Fruit fly (Drosophila melanogaster) whole organism, embryonic: ENCODE results near the gene cher.

Experiments used
- CG11456 ChIP-seq: fragments of 200-800 bp; sonication (Bioruptor generic); IDR thresholded peaks from 3 replicates; pipeline ENCODE4 v1.3.6; 2022; ENCODE audit warnings: missing biosample characterization, missing genetic modification characterization
- CG11696 ChIP-seq: fragments of 200-800 bp; sonication (Bioruptor generic); IDR thresholded peaks from 2 replicates; pipeline ENCODE4 v1.3.6; 2022; ENCODE audit warnings: missing biosample characterization, missing genetic modification characterization
- CG12219 ChIP-seq: fragments of 200-800 bp; sonication (Bioruptor generic); optimal IDR thresholded peaks from 3 replicates; lab custom pipeline; 2018; ENCODE audit warnings: missing biosample characterization, mild to moderate bottlenecking, missing genetic modification characterization
- CG13123 ChIP-seq: fragments of 200-800 bp; sonication (Bioruptor generic); optimal IDR thresholded peaks from 2 replicates; lab custom pipeline; 2016; ENCODE audit warnings: missing biosample characterization, missing genetic modification characterization
- CG13424 ChIP-seq: fragments of 200-800 bp; sonication (Bioruptor generic); optimal IDR thresholded peaks from 2 replicates; lab custom pipeline; 2019; ENCODE audit warnings: missing biosample characterization, mild to moderate bottlenecking, missing genetic modification characterization, moderate library complexity
- CG13894 ChIP-seq: fragments of 200-800 bp; sonication (Bioruptor generic); optimal IDR thresholded peaks from 3 replicates; lab custom pipeline; 2018; ENCODE audit warnings: missing biosample characterization, mild to moderate bottlenecking, missing genetic modification characterization, moderate library complexity
- CG14860 ChIP-seq: fragments of 200-800 bp; sonication (Bioruptor generic); IDR thresholded peaks from 3 replicates; pipeline ENCODE4 v1.3.6; 2022; ENCODE audit warnings: missing biosample characterization, missing genetic modification characterization; ENCODE audit not compliant: partially characterized antibody
- CG17802 ChIP-seq: fragments of 200-800 bp; sonication (Bioruptor generic); optimal IDR thresholded peaks from 2 replicates; lab custom pipeline; 2018; ENCODE audit warnings: missing biosample characterization, mild to moderate bottlenecking, missing genetic modification characterization, moderate library complexity
- CG1792 ChIP-seq: fragments of 200-800 bp; sonication (Bioruptor generic); optimal IDR thresholded peaks from 2 replicates; lab custom pipeline; 2016; ENCODE audit warnings: missing biosample characterization, missing genetic modification characterization
- CG18011 ChIP-seq: fragments of 200-800 bp; sonication (Bioruptor generic); optimal IDR thresholded peaks from 2 replicates; lab custom pipeline; 2017; ENCODE audit warnings: missing biosample characterization, missing genetic modification characterization, mild to moderate bottlenecking, moderate library complexity, missing genotype
- CG2199 ChIP-seq: fragments of 200-800 bp; sonication (Bioruptor generic); IDR thresholded peaks from 3 replicates; pipeline ENCODE4 v1.3.6; 2022; ENCODE audit warnings: missing biosample characterization, missing genetic modification characterization
- CG31224 ChIP-seq: fragments of 200-800 bp; sonication (Bioruptor generic); IDR thresholded peaks from 2 replicates; pipeline ENCODE4 v1.3.6; 2022; ENCODE audit warnings: missing biosample characterization, missing genetic modification characterization
- CG4854 ChIP-seq: fragments of 200-800 bp; sonication (Bioruptor generic); optimal IDR thresholded peaks from 2 replicates; lab custom pipeline; 2016; ENCODE audit warnings: missing biosample characterization, missing genetic modification characterization, inconsistent platforms
- CG7271 ChIP-seq: fragments of 200-800 bp; sonication (Bioruptor generic); optimal IDR thresholded peaks from 2 replicates; lab custom pipeline; 2018; ENCODE audit warnings: missing biosample characterization, mild to moderate bottlenecking, missing genetic modification characterization, moderate library complexity
- CG9437 ChIP-seq: fragments of 200-800 bp; sonication (Bioruptor generic); optimal IDR thresholded peaks from 2 replicates; lab custom pipeline; 2018; ENCODE audit warnings: missing biosample characterization, mild to moderate bottlenecking, missing genetic modification characterization
- Fer2 ChIP-seq: fragments of 200-800 bp; sonication (Bioruptor generic); optimal IDR thresholded peaks from 2 replicates; lab custom pipeline; 2018; ENCODE audit warnings: missing biosample characterization, mild to moderate bottlenecking, missing genetic modification characterization, moderate library complexity
- Fer3 ChIP-seq: fragments of 200-800 bp; sonication (Bioruptor generic); optimal IDR thresholded peaks from 2 replicates; lab custom pipeline; 2018; ENCODE audit warnings: missing biosample characterization, mild to moderate bottlenecking, missing genetic modification characterization, moderate library complexity
- HHEX ChIP-seq: fragments of 200-800 bp; sonication (Bioruptor generic); optimal IDR thresholded peaks from 3 replicates; lab custom pipeline; 2017; ENCODE audit warnings: missing biosample characterization, mild to moderate bottlenecking, missing genetic modification characterization, missing genetic modification reagents
- HmgD ChIP-seq: fragments of 200-800 bp; sonication (Bioruptor generic); optimal IDR thresholded peaks from 3 replicates; lab custom pipeline; 2016; ENCODE audit warnings: missing biosample characterization, missing genetic modification characterization
- MESR4 ChIP-seq: fragments of 200-800 bp; sonication (Bioruptor generic); optimal IDR thresholded peaks from 2 replicates; lab custom pipeline; 2018; ENCODE audit warnings: missing biosample characterization, mild to moderate bottlenecking, missing genetic modification characterization, moderate library complexity
- NC2α ChIP-seq: fragments of 200-800 bp; sonication (Bioruptor generic); optimal IDR thresholded peaks from 2 replicates; lab custom pipeline; 2016; ENCODE audit warnings: missing biosample characterization, missing genetic modification characterization
- NC2β ChIP-seq: fragments of 200-800 bp; sonication (Bioruptor generic); optimal IDR thresholded peaks from 2 replicates; lab custom pipeline; 2016; ENCODE audit warnings: missing biosample characterization, missing genetic modification characterization
- NFAT ChIP-seq: fragments of 200-800 bp; sonication (Bioruptor generic); IDR thresholded peaks from 2 replicates; pipeline ENCODE4 v1.3.6; 2022; ENCODE audit warnings: missing biosample characterization, missing genetic modification characterization
- Xbp1 ChIP-seq: fragments of 200-800 bp; sonication (Bioruptor generic); optimal IDR thresholded peaks from 3 replicates; lab custom pipeline; 2016; ENCODE audit warnings: missing biosample characterization, mild to moderate bottlenecking, missing genetic modification characterization
- YL-1 ChIP-seq: fragments of 200-800 bp; sonication (Bioruptor generic); optimal IDR thresholded peaks from 3 replicates; lab custom pipeline; 2017; ENCODE audit warnings: missing biosample characterization, mild to moderate bottlenecking, missing genetic modification characterization
- ab ChIP-seq: fragments of 200-800 bp; sonication (Bioruptor generic); optimal IDR thresholded peaks from 2 replicates; lab custom pipeline; 2016; ENCODE audit warnings: missing biosample characterization, missing genetic modification characterization
- ase ChIP-seq: fragments of 200-800 bp; sonication (Bioruptor generic); IDR thresholded peaks from 3 replicates; pipeline ENCODE4 v1.3.6; 2022; ENCODE audit warnings: missing biosample characterization, missing genetic modification characterization
- cato ChIP-seq: fragments of 200-800 bp; sonication (Bioruptor generic); optimal IDR thresholded peaks from 2 replicates; lab custom pipeline; 2016; ENCODE audit warnings: missing biosample characterization, missing genetic modification characterization, borderline replicate concordance
- dmrt11E ChIP-seq: fragments of 200-800 bp; sonication (Bioruptor generic); optimal IDR thresholded peaks from 3 replicates; lab custom pipeline; 2018; ENCODE audit warnings: missing biosample characterization, mild to moderate bottlenecking, missing genetic modification characterization, moderate library complexity
- exex ChIP-seq: fragments of 200-800 bp; sonication (Bioruptor generic); optimal IDR thresholded peaks from 4 replicates; lab custom pipeline; 2018; ENCODE audit warnings: missing biosample characterization, mild to moderate bottlenecking, missing genetic modification characterization, moderate library complexity
- eyg ChIP-seq: fragments of 200-800 bp; sonication (Bioruptor generic); optimal IDR thresholded peaks from 3 replicates; lab custom pipeline; 2016; ENCODE audit warnings: missing biosample characterization, missing genetic modification characterization
- ftz-f1 ChIP-seq: fragments of 200-800 bp; sonication (Bioruptor generic); optimal IDR thresholded peaks from 2 replicates; lab custom pipeline; 2016; ENCODE audit warnings: missing biosample characterization, missing genetic modification characterization
- fu2 ChIP-seq: fragments of 200-800 bp; sonication (Bioruptor generic); optimal IDR thresholded peaks from 2 replicates; lab custom pipeline; 2016; ENCODE audit warnings: missing biosample characterization, missing genetic modification characterization
- gfzf ChIP-seq: fragments of 200-800 bp; sonication (Bioruptor generic); optimal IDR thresholded peaks from 2 replicates; lab custom pipeline; 2016; ENCODE audit warnings: missing biosample characterization, mild to moderate bottlenecking, missing genetic modification characterization, moderate library complexity
- lbe ChIP-seq: fragments of 200-800 bp; sonication (Bioruptor generic); optimal IDR thresholded peaks from 2 replicates; lab custom pipeline; 2016; ENCODE audit warnings: missing biosample characterization, mild to moderate bottlenecking, missing genetic modification characterization
- luna ChIP-seq: fragments of 200-800 bp; sonication (Bioruptor generic); optimal IDR thresholded peaks from 2 replicates; lab custom pipeline; 2016; ENCODE audit warnings: missing biosample characterization, missing genetic modification characterization
- mam ChIP-seq: fragments of 200-800 bp; sonication (Bioruptor generic); optimal IDR thresholded peaks from 3 replicates; lab custom pipeline; 2016; ENCODE audit warnings: missing biosample characterization, missing genetic modification characterization
- mirr ChIP-seq: fragments of 200-800 bp; sonication (Bioruptor generic); optimal IDR thresholded peaks from 3 replicates; lab custom pipeline; 2018; ENCODE audit warnings: missing biosample characterization, mild to moderate bottlenecking, missing genetic modification characterization
- org-1 ChIP-seq: fragments of 200-800 bp; sonication (Bioruptor generic); optimal IDR thresholded peaks from 2 replicates; lab custom pipeline; 2017; ENCODE audit warnings: missing biosample characterization, missing genetic modification characterization
- otp ChIP-seq: fragments of 200-800 bp; sonication (Bioruptor generic); IDR thresholded peaks from 3 replicates; pipeline ENCODE4, ENCODE4 v1.3.6; 2022; ENCODE audit warnings: missing biosample characterization, missing genetic modification characterization
- pb ChIP-seq: fragments of 200-800 bp; sonication (Bioruptor generic); optimal IDR thresholded peaks from 3 replicates; lab custom pipeline; 2016; ENCODE audit warnings: missing biosample characterization, missing genetic modification characterization
- repo ChIP-seq: fragments of 200-800 bp; sonication (Bioruptor generic); optimal IDR thresholded peaks from 2 replicates; lab custom pipeline; 2016; ENCODE audit warnings: missing biosample characterization, missing genetic modification characterization
- sob ChIP-seq: fragments of 200-800 bp; sonication (Bioruptor generic); IDR thresholded peaks from 2 replicates; pipeline ENCODE4 v1.3.6; 2022; ENCODE audit warnings: missing biosample characterization, missing genetic modification characterization
- stwl ChIP-seq: fragments of 200-800 bp; sonication (Bioruptor generic); optimal IDR thresholded peaks from 3 replicates; lab custom pipeline; 2018; ENCODE audit warnings: missing biosample characterization, mild to moderate bottlenecking, missing genetic modification characterization, moderate library complexity
- sug ChIP-seq: fragments of 200-800 bp; optimal IDR thresholded peaks from 2 replicates; lab custom pipeline; 2019; ENCODE audit warnings: missing biosample characterization, mild to moderate bottlenecking, missing genetic modification characterization, moderate library complexity
- tio ChIP-seq: fragments of 200-800 bp; sonication (Bioruptor generic); optimal IDR thresholded peaks from 2 replicates; lab custom pipeline; 2017; ENCODE audit warnings: missing biosample characterization, missing genetic modification characterization, inconsistent platforms
- tll ChIP-seq, 2 experiments: fragments of 200-800 bp in 1 of 2; fragments of >200 bp in 1 of 2; sonication (Bioruptor generic) in 1 of 2; optimal IDR thresholded peaks; 2 replicates each; lab custom pipeline; 2017 to 2019; ENCODE audit warnings: missing biosample characterization in 2 of 2, missing genetic modification characterization in 2 of 2, mild to moderate bottlenecking in 1 of 2, moderate library complexity in 1 of 2
- toy ChIP-seq: fragments of 200-800 bp; sonication (Bioruptor generic); IDR thresholded peaks from 2 replicates; pipeline ENCODE4 v1.3.6; 2022; ENCODE audit warnings: missing biosample characterization, missing genetic modification characterization
- unc-4 ChIP-seq: fragments of 200-800 bp; sonication (Bioruptor generic); IDR thresholded peaks from 2 replicates; pipeline ENCODE4 v1.3.6; 2022; ENCODE audit warnings: missing biosample characterization, missing genetic modification characterization; ENCODE audit not compliant: partially characterized antibody
- yki ChIP-seq: fragments of >200 bp; optimal IDR thresholded peaks from 3 replicates; lab custom pipeline; 2018

Gene cher

DNA sequence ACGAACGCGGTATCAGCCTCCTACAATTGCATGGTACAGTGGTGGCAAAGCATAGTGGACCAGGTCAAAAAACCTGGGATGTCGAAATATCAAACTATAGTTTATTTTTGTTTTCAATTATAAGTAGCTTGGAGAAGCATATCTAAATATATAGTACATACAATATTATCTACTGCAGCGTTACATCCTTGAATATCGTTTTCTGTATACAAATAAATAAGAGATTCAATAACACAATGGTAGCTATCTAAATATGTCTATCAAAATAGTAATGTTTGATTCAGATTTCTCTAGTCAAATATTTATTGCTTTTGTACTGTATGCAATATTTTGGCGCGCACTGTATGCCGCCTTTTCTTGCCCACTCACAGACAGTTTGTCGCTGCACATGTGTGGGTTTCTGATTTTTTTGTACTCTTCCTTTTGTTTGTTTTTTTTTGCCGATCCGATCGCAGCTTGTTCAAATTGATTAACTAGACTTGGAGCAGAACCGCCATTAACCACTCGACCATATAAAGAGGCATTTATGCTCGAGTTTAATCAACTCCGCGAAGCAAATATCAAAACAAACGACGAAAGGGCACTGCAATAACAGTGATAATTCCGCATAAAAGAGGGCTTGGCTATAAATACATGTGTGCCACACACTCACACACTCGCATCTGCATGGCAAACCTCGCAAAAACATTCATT lies 44.4 kb downstream of the cher start (continued):
- TF ChIP-seq dmrt11E (tag; lab: Kevin White, UChicago) (peak; percentile 96), ase (GFP tag; lab: Robert Waterston, UW) (peak; percentile 91), NC2α (GFP tag; lab: Kevin White, UChicago) (peak; percentile 79), toy (GFP tag; lab: Robert Waterston, UW) (peak; percentile 75; the same call in 1 of the 2 replicates), Fer2 (tag; lab: Kevin White, UChicago) (peak; percentile 69), CG14860 (GFP tag; lab: Robert Waterston, UW) (no peak), HmgD (GFP tag; lab: Kevin White, UChicago) (peak; percentile 9), HHEX (GFP tag; lab: Kevin White, UChicago) (peak; percentile 94), yki (lab: Kevin White, UChicago) (no peak), mirr (peak; percentile 8), lbe (GFP tag; lab: Kevin White, UChicago) (peak; percentile 89), CG11456 (GFP tag; lab: Robert Waterston, UW) (peak; percentile 90), eyg (GFP tag; lab: Kevin White, UChicago) (peak; percentile 81), cato (GFP tag; lab: Kevin White, UChicago) (peak; percentile 94), sug (tag; lab: Kevin White, UChicago) (peak; percentile 86), stwl (tag; lab: Kevin White, UChicago) (peak; percentile 40), unc-4 (GFP tag; lab: Robert Waterston, UW) (no peak), tio (GFP tag; lab: Kevin White, UChicago) (peak; percentile 97), CG1792 (GFP tag; lab: Kevin White, UChicago) (peak; percentile 64), CG4854 (GFP tag; lab: Kevin White, UChicago) (peak; percentile 87), CG31224 (GFP tag; lab: Robert Waterston, UW) (peak; percentile 83), luna (GFP tag; lab: Kevin White, UChicago) (peak; percentile 72), sob (GFP tag; lab: Robert Waterston, UW) (peak; percentile 91), repo (GFP tag; lab: Kevin White, UChicago) (peak; percentile 68), ab (GFP tag; lab: Kevin White, UChicago) (peak; percentile 73), fu2 (GFP tag; lab: Kevin White, UChicago) (peak; percentile 78), NC2β (GFP tag; lab: Kevin White, UChicago) (peak; percentile 85), org-1 (peak; percentile 96), ftz-f1 (peak; percentile 33), CG9437 (GFP tag; lab: Kevin White, UChicago) (peak; percentile 94), exex (peak; percentile 53), CG7271 (tag; lab: Kevin White, UChicago) (no peak), CG18011 (peak; percentile 83), otp (GFP tag; lab: Robert Waterston, UW) (peak; percentile 92), Xbp1 (GFP tag; lab: Kevin White, UChicago) (peak; percentile 95), CG11696 (GFP tag; lab: Robert Waterston, UW) (peak; percentile 84), Fer3 (tag; lab: Kevin White, UChicago) (peak; percentile 91), mam (GFP tag; lab: Kevin White, UChicago) (peak; percentile 88), pb (peak; percentile 85), MESR4 (peak; percentile 15), CG17802 (peak; percentile 63), CG2199 (GFP tag; lab: Robert Waterston, UW) (peak; percentile 87), tll (GFP tag; optimal IDR thresholded peaks at IDR 0.05; lab: Kevin White, UChicago) (no peak), gfzf (no peak), CG13894 (tag; lab: Kevin White, UChicago) (peak; percentile 74), CG13123 (GFP tag; lab: Kevin White, UChicago) (peak; percentile 91), CG13424 (peak; percentile 96), YL-1 (GFP tag; lab: Kevin White, UChicago) (peak; percentile 85), NFAT (GFP tag; lab: Robert Waterston, UW) (peak; percentile 85), CG12219 (GFP tag; lab: Kevin White, UChicago) (peak; percentile 95)
